Worm (Caenorhabditis elegans): ENCODE data around the gene srh-27.

- TF ChIP-seq snpc-1.3 (tag; optimal IDR thresholded peaks at IDR 0.05; ENCODE audit: insufficient read depth), result no peak
- no peak for TF ChIP-seq unc-62 (GFP tag; optimal IDR thresholded peaks at IDR 0.05)
- no peak for TF ChIP-seq ceh-79 (tag; optimal IDR thresholded peaks at IDR 0.05)
- no peak for TF ChIP-seq nhr-90 (tag; optimal IDR thresholded peaks at IDR 0.05)
- TF ChIP-seq hlh-12 (tag; optimal IDR thresholded peaks at IDR 0.05), result no peak
- TF ChIP-seq F49E8.2 (tag; optimal IDR thresholded peaks at IDR 0.05; ENCODE audit: insufficient read depth), result no peak
- TF ChIP-seq aptf-3 (GFP tag; IDR thresholded peaks at IDR 0.05), result no peak
Measured at ce11 chrII:12417514-12417913, 30.8 kb upstream of the srh-27 start, which contains the start of gene sre-27.

All from whole organism, young adult.